Fruit fly (Drosophila melanogaster): ENCODE data around the gene beta-Spec.
A peak's percentile ranks its signal among the peaks of the same experiment; 100 is the strongest.

The beta-Spec gene

dm6 chrX:17631996-17632612, 25.1 kb upstream of the beta-Spec start, which contains the start of the genes corolla and ND-24 (continued):
- peak; percentile 86 to 90 for TF ChIP-seq Pdp1 (GFP tag; optimal IDR thresholded peaks at IDR 0.05)
- TF ChIP-seq Fer1 (GFP tag; optimal IDR thresholded peaks at IDR 0.05) = peak; percentile 77
- peak; percentile 85 for TF ChIP-seq MBD-R2 (GFP tag; IDR thresholded peaks at IDR 0.05)
- TF ChIP-seq CG12236 (GFP tag; optimal IDR thresholded peaks at IDR 0.05) = peak; percentile 48
- TF ChIP-seq Hmr (GFP tag; optimal IDR thresholded peaks at IDR 0.05) = no peak
- peak; percentile 87 for TF ChIP-seq ase (GFP tag; IDR thresholded peaks at IDR 0.05)
- peak; percentile 81 for TF ChIP-seq CG18599 (GFP tag; optimal IDR thresholded peaks at IDR 0.05)
- TF ChIP-seq ssp (GFP tag; IDR thresholded peaks at IDR 0.05) = peak; percentile 84
- peak; percentile 50 for TF ChIP-seq CG9437 (GFP tag; optimal IDR thresholded peaks at IDR 0.05)
- no peak for TF ChIP-seq Jarid2 (GFP tag; optimal IDR thresholded peaks at IDR 0.05)
- TF ChIP-seq org-1 (GFP tag; optimal IDR thresholded peaks at IDR 0.05) = no peak
- TF ChIP-seq slbo (GFP tag; IDR thresholded peaks at IDR 0.05) = peak; percentile 95
- TF ChIP-seq CG11085 (GFP tag; IDR thresholded peaks at IDR 0.05) = peak; percentile 80
- peak; percentile 75 for TF ChIP-seq CG10979 (tag; optimal IDR thresholded peaks at IDR 0.05)
- peak; percentile 90 for TF ChIP-seq cas (GFP tag; IDR thresholded peaks at IDR 0.05)
- peak; percentile 84 for TF ChIP-seq Dip3 (GFP tag; optimal IDR thresholded peaks at IDR 0.05)
- TF ChIP-seq CG13296 (GFP tag; optimal IDR thresholded peaks at IDR 0.05) = peak; percentile 73
- peak; percentile 90 for TF ChIP-seq CG34224 (GFP tag; IDR thresholded peaks at IDR 0.05; ENCODE audit: partially characterized antibody)
- peak; percentile 87 for TF ChIP-seq CG11247 (GFP tag; IDR thresholded peaks at IDR 0.05)
- TF ChIP-seq Hey (tag; optimal IDR thresholded peaks at IDR 0.05) = no peak
- peak; percentile 67 for TF ChIP-seq Adf1 (GFP tag; IDR thresholded peaks at IDR 0.05)
- peak; percentile 76 for TF ChIP-seq CG9609 (GFP tag; optimal IDR thresholded peaks at IDR 0.05)
- peak; percentile 24 for TF ChIP-seq CTCF (GFP tag; optimal IDR thresholded peaks at IDR 0.05)
- peak; percentile 48 for TF ChIP-seq CG6854 (GFP tag; optimal IDR thresholded peaks at IDR 0.05)
- TF ChIP-seq esg (GFP tag; conservative IDR thresholded peaks at IDR 0.05) = peak; percentile 86
- TF ChIP-seq psq (GFP tag; optimal IDR thresholded peaks at IDR 0.05) = peak; percentile 55
- peak; percentile 66 for TF ChIP-seq CG10462 (GFP tag; optimal IDR thresholded peaks at IDR 0.05)
- TF ChIP-seq dysf (GFP tag; IDR thresholded peaks at IDR 0.05) = peak; percentile 83
- TF ChIP-seq CG12104 (GFP tag; optimal IDR thresholded peaks at IDR 0.05) = peak; percentile 74
- peak; percentile 81; the same call in 2 of the 3 replicates for TF ChIP-seq Opbp (GFP tag; IDR thresholded peaks at IDR 0.05; ENCODE audit: partially characterized antibody)
- peak; percentile 81 for TF ChIP-seq dmrt11E (tag; optimal IDR thresholded peaks at IDR 0.05)
- TF ChIP-seq vfl (GFP tag; optimal IDR thresholded peaks at IDR 0.05) = peak; percentile 87
- peak; percentile 90 for TF ChIP-seq CG10366 (GFP tag; IDR thresholded peaks at IDR 0.05)
- peak; percentile 59; the same call in 1 of the 3 replicates for TF ChIP-seq gce (GFP tag; IDR thresholded peaks at IDR 0.05)
- peak; percentile 80; the same call in 1 of the 2 replicates for TF ChIP-seq CG32767 (GFP tag; IDR thresholded peaks at IDR 0.05)
- TF ChIP-seq CG15601 (tag; optimal IDR thresholded peaks at IDR 0.05) = peak; percentile 80
- TF ChIP-seq Abd-B (GFP tag; optimal IDR thresholded peaks at IDR 0.05) = peak; percentile 79
- TF ChIP-seq bsh (GFP tag; optimal IDR thresholded peaks at IDR 0.05) = peak in 1 of 2 experiments; percentile 85
- no peak for TF ChIP-seq pan (optimal IDR thresholded peaks at IDR 0.05)
- TF ChIP-seq pan (GFP tag; optimal IDR thresholded peaks at IDR 0.05 in 1 of 2, IDR thresholded peaks at IDR 0.05 in 1 of 2) = peak in 1 of 2 experiments; percentile 89
- TF ChIP-seq Ptx1 (GFP tag; IDR thresholded peaks at IDR 0.05) = peak; percentile 92
- TF ChIP-seq CG2712 (tag; optimal IDR thresholded peaks at IDR 0.05) = peak; percentile 83
- TF ChIP-seq CG6813 (GFP tag; optimal IDR thresholded peaks at IDR 0.05) = no peak
- peak; percentile 53 for TF ChIP-seq CG3163 (GFP tag; optimal IDR thresholded peaks at IDR 0.05)
- peak; percentile 47 for TF ChIP-seq CG30431 (GFP tag; optimal IDR thresholded peaks at IDR 0.05)
- peak; percentile 91 for TF ChIP-seq CG6272 (GFP tag; IDR thresholded peaks at IDR 0.05)
- TF ChIP-seq Spps (tag; optimal IDR thresholded peaks at IDR 0.05) = peak; percentile 59
- peak; percentile 86 for TF ChIP-seq E2f1 (GFP tag; IDR thresholded peaks at IDR 0.05)
- no peak for TF ChIP-seq mld (GFP tag; IDR thresholded peaks at IDR 0.05; ENCODE audit: partially characterized antibody)
- TF ChIP-seq az2 (GFP tag; optimal IDR thresholded peaks at IDR 0.05) = peak; percentile 85
